Fruit fly (Drosophila melanogaster): Measurements from ENCODE around the gene p38a.

Gene p38a

DNA sequence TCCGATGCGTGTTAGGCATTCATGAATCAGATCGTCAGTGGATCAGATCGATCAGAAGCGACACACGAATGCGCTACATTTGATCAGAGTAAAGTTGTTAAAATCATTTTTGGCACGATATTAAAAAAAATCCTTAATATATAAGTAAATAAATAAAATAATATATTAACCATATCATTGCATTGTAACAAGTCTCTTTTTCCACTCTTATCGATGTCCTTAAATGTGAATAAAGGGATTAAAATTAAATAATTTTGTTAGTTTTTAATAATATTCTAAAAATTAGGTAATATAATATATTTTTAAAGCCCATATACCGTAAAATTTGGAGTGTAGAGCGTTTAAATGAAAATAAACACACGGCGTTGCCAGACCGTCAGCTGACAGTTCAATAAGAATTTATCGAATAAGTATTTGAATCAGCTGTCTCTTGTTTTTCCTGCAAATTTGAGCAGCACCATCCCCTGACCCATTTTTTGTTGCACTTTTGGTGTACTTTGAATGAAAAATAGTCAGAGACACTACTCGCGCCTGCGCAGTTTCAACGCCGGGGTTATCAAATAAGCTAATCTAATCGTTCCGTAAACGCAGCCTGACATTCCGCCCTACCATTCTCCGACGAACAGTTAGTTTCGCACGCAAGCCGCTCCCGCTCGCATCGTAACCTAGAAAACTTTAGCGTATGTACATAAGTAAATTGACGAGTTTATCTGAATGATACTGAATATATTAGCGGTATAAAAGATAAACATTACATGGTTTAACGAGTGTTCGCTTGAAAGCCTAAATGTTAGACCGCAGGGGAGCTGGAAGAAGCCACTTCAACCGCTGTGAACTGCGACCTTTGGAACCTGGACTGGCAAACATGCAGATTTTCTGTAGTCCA, at the start of gene p38a, which contains the start of gene CG6178 (continued):
- TF ChIP-seq p53 (GFP tag; optimal IDR thresholded peaks at IDR 0.05) = no peak
- no peak for TF ChIP-seq gfzf (GFP tag; optimal IDR thresholded peaks at IDR 0.05)
- TF ChIP-seq pzg (GFP tag; optimal IDR thresholded peaks at IDR 0.05) = peak; percentile 52
- peak; percentile 35 for TF ChIP-seq CG7745 (tag; optimal IDR thresholded peaks at IDR 0.05)
- peak; percentile 95 for TF ChIP-seq CG4328 (GFP tag; optimal IDR thresholded peaks at IDR 0.05)
- TF ChIP-seq knrl (GFP tag; IDR thresholded peaks at IDR 0.05; ENCODE audit: partially characterized antibody) = no peak
- TF ChIP-seq prd (optimal IDR thresholded peaks at IDR 0.05) = no peak
- peak; percentile 97 for TF ChIP-seq prd (GFP tag; IDR thresholded peaks at IDR 0.05)
- peak; percentile 84 for TF ChIP-seq CG5180 (GFP tag; optimal IDR thresholded peaks at IDR 0.05)
- peak; percentile 81 for TF ChIP-seq CG17568 (GFP tag; optimal IDR thresholded peaks at IDR 0.05)
- TF ChIP-seq Hey (tag; optimal IDR thresholded peaks at IDR 0.05) = peak; percentile 53
- peak; percentile 96 for TF ChIP-seq B-H2 (GFP tag; optimal IDR thresholded peaks at IDR 0.05)
- no peak for TF ChIP-seq tll (GFP tag; optimal IDR thresholded peaks at IDR 0.05)
- TF ChIP-seq CG5953 (GFP tag; IDR thresholded peaks at IDR 0.05) = peak; percentile 94
- TF ChIP-seq CG12219 (GFP tag; optimal IDR thresholded peaks at IDR 0.05) = peak; percentile 84
- peak; percentile 95 for TF ChIP-seq CG3726 (GFP tag; IDR thresholded peaks at IDR 0.05)
- TF ChIP-seq CG6689 (GFP tag; IDR thresholded peaks at IDR 0.05) = peak; percentile 98
- TF ChIP-seq zfh2 (GFP tag; optimal IDR thresholded peaks at IDR 0.05) = peak; percentile 86
- peak; percentile 68; the same call in 2 of the 3 replicates for TF ChIP-seq sr (GFP tag; IDR thresholded peaks at IDR 0.05)
- peak; percentile 43; the same call in 1 of the 3 replicates for TF ChIP-seq z (GFP tag; IDR thresholded peaks at IDR 0.05)
- TF ChIP-seq CG34376 (GFP tag; optimal IDR thresholded peaks at IDR 0.05) = peak; percentile 68
- TF ChIP-seq CG11504 (tag; optimal IDR thresholded peaks at IDR 0.05) = peak; percentile 98
- TF ChIP-seq CG1603 (tag; optimal IDR thresholded peaks at IDR 0.05) = peak; percentile 42
- TF ChIP-seq CG6791 (GFP tag; IDR thresholded peaks at IDR 0.05; ENCODE audit: partially characterized antibody) = 0 out of 3 replicates have a peak, but pooled peaks have one; percentile 51
- peak; percentile 98 for TF ChIP-seq Hmr (GFP tag; optimal IDR thresholded peaks at IDR 0.05)
- peak; percentile 94 for TF ChIP-seq danr (GFP tag; IDR thresholded peaks at IDR 0.05)
- TF ChIP-seq vfl (GFP tag; optimal IDR thresholded peaks at IDR 0.05) = peak; percentile 62
- peak; percentile 89 for TF ChIP-seq sim (GFP tag; IDR thresholded peaks at IDR 0.05)
- TF ChIP-seq CG6854 (GFP tag; optimal IDR thresholded peaks at IDR 0.05) = peak; percentile 96
- TF ChIP-seq chn (GFP tag; optimal IDR thresholded peaks at IDR 0.05) = peak; percentile 46
- peak; percentile 96 for TF ChIP-seq CG11456 (GFP tag; IDR thresholded peaks at IDR 0.05)
- TF ChIP-seq CG13287 (GFP tag; IDR thresholded peaks at IDR 0.05; ENCODE audit: partially characterized antibody) = no peak
- no peak for TF ChIP-seq mld (GFP tag; IDR thresholded peaks at IDR 0.05; ENCODE audit: partially characterized antibody)
- TF ChIP-seq CG11695 (GFP tag; IDR thresholded peaks at IDR 0.05) = peak; percentile 98
- TF ChIP-seq CG7556 (GFP tag; optimal IDR thresholded peaks at IDR 0.05) = peak; percentile 97
- TF ChIP-seq CG10274 (GFP tag; optimal IDR thresholded peaks at IDR 0.05) = peak; percentile 99
- peak; percentile 99 for TF ChIP-seq Hr3 (GFP tag; optimal IDR thresholded peaks at IDR 0.05)
- TF ChIP-seq CG15696 (tag; optimal IDR thresholded peaks at IDR 0.05) = peak; percentile 92
- TF ChIP-seq B-H1 (GFP tag; IDR thresholded peaks at IDR 0.05) = peak; percentile 95
- TF ChIP-seq ssp (GFP tag; IDR thresholded peaks at IDR 0.05) = peak; percentile 91
- TF ChIP-seq exex (tag; optimal IDR thresholded peaks at IDR 0.05) = peak; percentile 89
- TF ChIP-seq sens (GFP tag) = peak; percentile 82
- peak; percentile 96 for TF ChIP-seq Xbp1 (GFP tag; optimal IDR thresholded peaks at IDR 0.05)
- no peak for TF ChIP-seq tup (GFP tag; optimal IDR thresholded peaks at IDR 0.05)
- peak; percentile 88 for TF ChIP-seq Rx (GFP tag; IDR thresholded peaks at IDR 0.05)
- peak; percentile 82 for TF ChIP-seq slou (GFP tag; optimal IDR thresholded peaks at IDR 0.05)
- TF ChIP-seq bigmax (GFP tag; optimal IDR thresholded peaks at IDR 0.05) = peak; percentile 82
- TF ChIP-seq CG14014 (GFP tag; IDR thresholded peaks at IDR 0.05) = peak; percentile 97
